Worm (Caenorhabditis elegans) whole organism, L4 larva: ENCODE measurements around the gene ced-7.
A peak's percentile ranks its signal among the peaks of the same experiment; 100 is the strongest.

Experiments
- F10B5.3 ChIP-seq: sonication (generic microtip); optimal IDR thresholded peaks from 2 replicates; lab custom pipeline; 2016; ENCODE audit warnings: mild to moderate bottlenecking, missing genetic modification characterization, missing compliant biosample characterization
- F26F4.8 ChIP-seq: fragments of 200-800 bp; sonication (Bioruptor generic); conservative IDR thresholded peaks from 2 replicates; pipeline ENCODE4 v1.3.6; 2022; ENCODE audit warnings: missing genetic modification characterization, missing compliant biosample characterization
- F37D6.2 ChIP-seq: sonication (generic microtip); optimal IDR thresholded peaks from 2 replicates; lab custom pipeline; 2016; ENCODE audit warnings: mild to moderate bottlenecking, missing genetic modification characterization, missing compliant biosample characterization
- F44E2.7 ChIP-seq: fragments of 200-800 bp; sonication (Bioruptor generic); IDR thresholded peaks from 2 replicates; pipeline ENCODE4 v2.1.2; 2022; ENCODE audit warnings: missing genetic modification characterization, missing compliant biosample characterization
- Y105C5A.15 ChIP-seq: fragments of 200-800 bp; sonication (Bioruptor generic); IDR thresholded peaks from 2 replicates; pipeline ENCODE4 v1.3.6; 2022; ENCODE audit warnings: missing genetic modification characterization, missing compliant biosample characterization
- Y75B8A.6 ChIP-seq: fragments of 200-800 bp; sonication (Bioruptor generic); IDR thresholded peaks from 2 replicates; pipeline ENCODE4 v1.3.6; 2022; ENCODE audit warnings: missing genetic modification reagents, missing genetic modification characterization, missing compliant biosample characterization
- ZK337.2 ChIP-seq: fragments of 200-800 bp; sonication (Bioruptor generic); IDR thresholded peaks from 2 replicates; pipeline ENCODE4 v1.3.6; 2022; ENCODE audit warnings: missing genetic modification reagents, missing genetic modification characterization, missing compliant biosample characterization
- aha-1 ChIP-seq: fragments of 150-350 bp; peaks from one replicate; lab custom pipeline; 2014; ENCODE audit warnings: missing biosample characterization, missing genetic modification characterization
- aly-2 ChIP-seq: sonication (generic microtip); optimal IDR thresholded peaks from 2 replicates; lab custom pipeline; 2018; ENCODE audit warnings: missing biosample characterization, missing genetic modification characterization
- ceh-62 ChIP-seq: sonication (generic microtip); optimal IDR thresholded peaks from 2 replicates; lab custom pipeline; 2017; ENCODE audit warnings: missing biosample characterization, missing genetic modification characterization
- ctbp-1 ChIP-seq: fragments of 200-800 bp; sonication (Bioruptor generic); IDR thresholded peaks from 2 replicates; pipeline ENCODE4 v1.3.6; 2022; ENCODE audit warnings: missing genetic modification reagents, missing genetic modification characterization, missing compliant biosample characterization
- daf-16 ChIP-seq, 3 experiments: sonication (generic microtip); optimal IDR thresholded peaks; 2 replicates each; lab custom pipeline; 2016 to 2017; ENCODE audit warnings: missing genetic modification characterization in 3 of 3, missing genetic modification reagents in 3 of 3, mild to moderate bottlenecking in 2 of 3, missing compliant biosample characterization in 2 of 3, missing biosample characterization in 1 of 3, moderate library complexity in 1 of 3
- dmd-6 ChIP-seq: fragments of 200-800 bp; sonication (Bioruptor generic); IDR thresholded peaks from 2 replicates; pipeline ENCODE4 v1.3.6; 2022; ENCODE audit warnings: missing genetic modification reagents, missing genetic modification characterization, missing compliant biosample characterization
- dmd-8 ChIP-seq: fragments of 200-800 bp; sonication (Bioruptor generic); IDR thresholded peaks from 2 replicates; pipeline ENCODE4 v1.3.6; 2022; ENCODE audit warnings: missing genetic modification characterization, missing compliant biosample characterization
- dpl-1 ChIP-seq: fragments of 150-350 bp; optimal IDR thresholded peaks from 2 replicates; lab custom pipeline; 2014; ENCODE audit warnings: missing biosample characterization, missing genetic modification reagents, missing genetic modification characterization
- duxl-1 ChIP-seq: sonication (generic microtip); optimal IDR thresholded peaks from 2 replicates; lab custom pipeline; 2016; ENCODE audit warnings: mild to moderate bottlenecking, missing genetic modification characterization, moderate library complexity, missing compliant biosample characterization; ENCODE audit not compliant: poor library complexity
- dve-1 ChIP-seq: sonication (generic microtip); optimal IDR thresholded peaks from 2 replicates; lab custom pipeline; 2017; ENCODE audit warnings: antibody characterized with exemption, mild to moderate bottlenecking, missing genetic modification characterization, missing compliant biosample characterization; ENCODE audit not compliant: insufficient read depth
- hif-1 ChIP-seq, 2 experiments: sonication (generic microtip); optimal IDR thresholded peaks; 2 replicates each; lab custom pipeline; 2016 to 2017; ENCODE audit warnings: missing compliant biosample characterization in 2 of 2, missing genetic modification characterization in 2 of 2, missing genetic modification reagents in 2 of 2, missing genotype in 2 of 2, mild to moderate bottlenecking in 1 of 2
- hlh-11 ChIP-seq: fragments of 200-800 bp; sonication (Bioruptor generic); optimal IDR thresholded peaks from 2 replicates; lab custom pipeline; 2018; ENCODE audit warnings: mild to moderate bottlenecking, missing genetic modification characterization, missing compliant biosample characterization
- hlh-30 ChIP-seq: sonication (generic microtip); optimal IDR thresholded peaks from 2 replicates; lab custom pipeline; 2017; ENCODE audit warnings: antibody characterized with exemption, mild to moderate bottlenecking, missing genetic modification characterization, missing compliant biosample characterization; ENCODE audit not compliant: insufficient read depth
- lim-7 ChIP-seq: fragments of 200-800 bp; sonication (Bioruptor generic); IDR thresholded peaks from 2 replicates; pipeline ENCODE4 v1.3.6; 2022; ENCODE audit warnings: missing genetic modification characterization, missing compliant biosample characterization
- lin-1 ChIP-seq: fragments of 200-800 bp; sonication (Bioruptor generic); IDR thresholded peaks from 2 replicates; pipeline ENCODE4 v1.3.6; 2022; ENCODE audit warnings: missing genetic modification reagents, missing genetic modification characterization, missing compliant biosample characterization
- lin-13 ChIP-seq: fragments of 150-350 bp; optimal IDR thresholded peaks from 2 replicates; lab custom pipeline; 2014; ENCODE audit warnings: missing biosample characterization, missing genetic modification reagents, missing genetic modification characterization
- lsy-2 ChIP-seq, 2 experiments: fragments of 150-350 bp in 1 of 2; sonication (generic microtip) in 1 of 2; optimal IDR thresholded peaks; 2 replicates each; lab custom pipeline; 2014 to 2017; ENCODE audit warnings: missing biosample characterization in 2 of 2, missing genetic modification characterization in 2 of 2
- mdl-1 ChIP-seq, 2 experiments: fragments of 150-350 bp in 1 of 2; sonication (generic microtip) in 1 of 2; optimal IDR thresholded peaks; 2 replicates each; lab custom pipeline; 2014 to 2017; ENCODE audit warnings: missing biosample characterization in 2 of 2, missing genetic modification characterization in 2 of 2
- mdt-29 ChIP-seq: fragments of 200-800 bp; sonication (Bioruptor generic); IDR thresholded peaks from 2 replicates; pipeline ENCODE4 v1.3.6; 2022; ENCODE audit warnings: missing genetic modification reagents, missing genetic modification characterization, missing compliant biosample characterization
- mes-2 ChIP-seq: sonication (generic microtip); optimal IDR thresholded peaks from 2 replicates; lab custom pipeline; 2016; ENCODE audit warnings: missing genotype, mild to moderate bottlenecking, missing genetic modification characterization, missing compliant biosample characterization; ENCODE audit not compliant: poor library complexity, severe bottlenecking
- mxl-3 ChIP-seq: fragments of 200-800 bp; sonication (Bioruptor generic); optimal IDR thresholded peaks from 2 replicates; lab custom pipeline; 2018; ENCODE audit warnings: mild to moderate bottlenecking, missing genetic modification characterization, missing compliant biosample characterization
- nhr-102 ChIP-seq: sonication (generic microtip); optimal IDR thresholded peaks from 2 replicates; lab custom pipeline; 2016; ENCODE audit warnings: mild to moderate bottlenecking, missing genetic modification characterization, moderate library complexity, missing compliant biosample characterization
- nhr-11 ChIP-seq: fragments of 150-350 bp; optimal IDR thresholded peaks from 2 replicates; lab custom pipeline; 2014; ENCODE audit warnings: missing biosample characterization, missing genetic modification characterization
- nhr-237 ChIP-seq: sonication (generic microtip); optimal IDR thresholded peaks from 2 replicates; lab custom pipeline; 2017; ENCODE audit warnings: missing biosample characterization, missing genetic modification characterization
- nhr-28 ChIP-seq: fragments of 150-350 bp; optimal IDR thresholded peaks from 2 replicates; lab custom pipeline; 2014; ENCODE audit warnings: missing biosample characterization, missing genetic modification characterization
- nhr-41 ChIP-seq: fragments of 200-800 bp; sonication (Bioruptor generic); IDR thresholded peaks from 2 replicates; pipeline ENCODE4 v1.3.6; 2022; ENCODE audit warnings: missing genetic modification reagents, missing genetic modification characterization, missing compliant biosample characterization
- nhr-42 ChIP-seq: fragments of 200-800 bp; sonication (Bioruptor generic); IDR thresholded peaks from 2 replicates; pipeline ENCODE4 v1.3.6; 2022; ENCODE audit warnings: missing genetic modification characterization, missing compliant biosample characterization
- nhr-77 ChIP-seq: fragments of 150-350 bp; optimal IDR thresholded peaks from 2 replicates; lab custom pipeline; 2014; ENCODE audit warnings: missing biosample characterization, missing genetic modification characterization
- rbr-2 ChIP-seq: sonication (generic microtip); optimal IDR thresholded peaks from 2 replicates; lab custom pipeline; 2016; ENCODE audit warnings: missing genotype, missing genetic modification characterization, missing compliant biosample characterization
- set-16 ChIP-seq: fragments of 200-800 bp; sonication (Bioruptor generic); IDR thresholded peaks from 2 replicates; pipeline ENCODE4 v1.3.6; 2022; ENCODE audit warnings: missing genetic modification reagents, missing genetic modification characterization, missing compliant biosample characterization
- spr-1 ChIP-seq: sonication (generic microtip); optimal IDR thresholded peaks from 2 replicates; lab custom pipeline; 2016; ENCODE audit warnings: mild to moderate bottlenecking, missing genetic modification characterization, missing compliant biosample characterization
- tag-97 ChIP-seq: fragments of 200-800 bp; sonication (Bioruptor generic); IDR thresholded peaks from 2 replicates; pipeline ENCODE4 v1.3.6; 2022; ENCODE audit warnings: missing genetic modification characterization, missing compliant biosample characterization
- zfp-2 ChIP-seq: sonication (generic microtip); optimal IDR thresholded peaks from 2 replicates; lab custom pipeline; 2016; ENCODE audit warnings: mild to moderate bottlenecking, missing genetic modification characterization, missing compliant biosample characterization
- ztf-7 ChIP-seq: fragments of 150-350 bp; optimal IDR thresholded peaks from 2 replicates; lab custom pipeline; 2014; ENCODE audit warnings: missing biosample characterization, missing genetic modification characterization

The ced-7 gene

ce11 chrIII:9620148-9620547 is 40.3 kb upstream of the ced-7 start:
- no peak for TF ChIP-seq duxl-1
- TF ChIP-seq dmd-8 = no peak
- TF ChIP-seq lin-13 (GFP tag; lab: Kevin White, UChicago) = no peak
- peak in 1 of 2 experiments; percentile 30 for TF ChIP-seq lsy-2 (tag; optimal IDR thresholded peaks at IDR 0.05; lab: Kevin White, UChicago)
- TF ChIP-seq hif-1 (tag; optimal IDR thresholded peaks at IDR 0.05; lab: Kevin White, UChicago) = no peak
- no peak for TF ChIP-seq nhr-102
- no peak for TF ChIP-seq ZK337.2
- peak; percentile 15 for TF ChIP-seq mes-2 (tag; lab: Kevin White, UChicago)
- peak in 1 of 2 experiments; percentile 77 for TF ChIP-seq daf-16 (GFP tag; optimal IDR thresholded peaks at IDR 0.05; lab: Kevin White, UChicago)
- TF ChIP-seq daf-16 (tag; optimal IDR thresholded peaks at IDR 0.05; lab: Kevin White, UChicago) = peak; percentile 15
- TF ChIP-seq hlh-11 (tag; lab: Kevin White, UChicago) = no peak
- no peak for TF ChIP-seq mdt-29 (GFP tag; lab: Robert Waterston, UW)
- peak; percentile 95 for TF ChIP-seq aha-1 (tag; lab: Kevin White, UChicago)
- no peak for TF ChIP-seq aly-2
- no peak for TF ChIP-seq rbr-2 (tag; lab: Kevin White, UChicago)
- TF ChIP-seq F10B5.3 = no peak
- peak; percentile 26 for TF ChIP-seq dmd-6
- no peak for TF ChIP-seq nhr-237 (tag; lab: Kevin White, UChicago)
- no peak for TF ChIP-seq F26F4.8 (GFP tag; lab: Robert Waterston, UW)
- peak in 1 of 2 experiments; percentile 10 for TF ChIP-seq mdl-1 (tag; optimal IDR thresholded peaks at IDR 0.05; lab: Kevin White, UChicago)
- no peak for TF ChIP-seq zfp-2 (tag; lab: Kevin White, UChicago)
- no peak for TF ChIP-seq F44E2.7 (GFP tag; lab: Robert Waterston, UW)
- peak; percentile 16 for TF ChIP-seq dve-1 (tag; lab: Kevin White, UChicago)
- TF ChIP-seq lim-7 = no peak
- TF ChIP-seq set-16 = no peak
- TF ChIP-seq nhr-28 (tag; lab: Kevin White, UChicago) = peak; percentile 6
- TF ChIP-seq tag-97 = no peak
- TF ChIP-seq mxl-3 (GFP tag; lab: Kevin White, UChicago) = peak; percentile 59
- TF ChIP-seq spr-1 (tag; lab: Kevin White, UChicago) = no peak
- TF ChIP-seq nhr-42 (GFP tag; lab: Robert Waterston, UW) = no peak
- no peak for TF ChIP-seq nhr-77 (tag; lab: Kevin White, UChicago)
- TF ChIP-seq nhr-41 (GFP tag; lab: Robert Waterston, UW) = no peak
- 0 out of 2 replicates have a peak, but pooled peaks have one; percentile 18 for TF ChIP-seq lin-1 (GFP tag; lab: Robert Waterston, UW)
- no peak for TF ChIP-seq dpl-1 (GFP tag; lab: Kevin White, UChicago)
- TF ChIP-seq ctbp-1 (GFP tag; lab: Robert Waterston, UW) = 0 out of 2 replicates have a peak, but pooled peaks have one; percentile 20
- no peak for TF ChIP-seq F37D6.2 (tag; lab: Kevin White, UChicago)
- peak; percentile 51 for TF ChIP-seq hlh-30 (tag; lab: Kevin White, UChicago)
- no peak for TF ChIP-seq Y75B8A.6 (GFP tag; lab: Robert Waterston, UW)
- no peak for TF ChIP-seq ceh-62 (tag; lab: Kevin White, UChicago)
- TF ChIP-seq ztf-7 (tag; lab: Kevin White, UChicago) = no peak
- no peak for TF ChIP-seq Y105C5A.15 (GFP tag; lab: Robert Waterston, UW)
- peak; percentile 49 for TF ChIP-seq nhr-11
